Worm (Caenorhabditis elegans) whole organism, mixed stage, embryonic: ENCODE data around the gene nhr-131.

Source experiments
- blmp-1 ChIP-seq: fragments of 150-350 bp; optimal IDR thresholded peaks from 2 replicates; lab custom pipeline; 2014; ENCODE audit warnings: missing biosample characterization, missing genetic modification characterization
- ceh-39 ChIP-seq: fragments of 150-350 bp; optimal IDR thresholded peaks from 2 replicates; lab custom pipeline; 2014; ENCODE audit warnings: missing biosample characterization, missing genetic modification characterization
- ceh-83 ChIP-seq: fragments of 200-800 bp; sonication (Bioruptor generic); optimal IDR thresholded peaks from 2 replicates; lab custom pipeline; 2018; ENCODE audit warnings: mild to moderate bottlenecking, missing genetic modification characterization, missing compliant biosample characterization
- ces-1 ChIP-seq: fragments of 150-350 bp; optimal IDR thresholded peaks from 2 replicates; lab custom pipeline; 2014; ENCODE audit warnings: missing biosample characterization, missing genetic modification reagents, missing genetic modification characterization
- cnd-1 ChIP-seq: fragments of 200-800 bp; sonication (Bioruptor generic); optimal IDR thresholded peaks from 2 replicates; lab custom pipeline; 2018; ENCODE audit warnings: mild to moderate bottlenecking, missing genetic modification characterization, missing compliant biosample characterization
- elt-3 ChIP-seq: fragments of 150-350 bp; optimal IDR thresholded peaks from 2 replicates; lab custom pipeline; 2014; ENCODE audit warnings: missing biosample characterization, missing genetic modification characterization
- lsy-2 ChIP-seq: fragments of 150-350 bp; optimal IDR thresholded peaks from 2 replicates; lab custom pipeline; 2014; ENCODE audit warnings: missing biosample characterization, missing genetic modification characterization
- nhr-237 ChIP-seq: fragments of 150-350 bp; optimal IDR thresholded peaks from 2 replicates; lab custom pipeline; 2014; ENCODE audit warnings: missing biosample characterization, missing genetic modification characterization
- nhr-28 ChIP-seq: fragments of 150-350 bp; optimal IDR thresholded peaks from 2 replicates; lab custom pipeline; 2014; ENCODE audit warnings: missing biosample characterization, missing genetic modification characterization
- pha-4 ChIP-seq: fragments of 150-350 bp; optimal IDR thresholded peaks from 2 replicates; lab custom pipeline; 2018; ENCODE audit warnings: missing biosample characterization, missing genetic modification reagents, missing genetic modification characterization
- snpc-4 ChIP-seq: fragments of 150-350 bp; optimal IDR thresholded peaks from 2 replicates; lab custom pipeline; 2014; ENCODE audit warnings: missing biosample characterization, missing genetic modification characterization
- unc-62 ChIP-seq: fragments of 150-350 bp; optimal IDR thresholded peaks from 2 replicates; lab custom pipeline; 2014; ENCODE audit warnings: missing biosample characterization, missing genetic modification reagents, missing genetic modification characterization
- zip-8 ChIP-seq: fragments of 150-350 bp; optimal IDR thresholded peaks from 2 replicates; lab custom pipeline; 2014; ENCODE audit warnings: missing biosample characterization, missing genetic modification characterization

DNA sequence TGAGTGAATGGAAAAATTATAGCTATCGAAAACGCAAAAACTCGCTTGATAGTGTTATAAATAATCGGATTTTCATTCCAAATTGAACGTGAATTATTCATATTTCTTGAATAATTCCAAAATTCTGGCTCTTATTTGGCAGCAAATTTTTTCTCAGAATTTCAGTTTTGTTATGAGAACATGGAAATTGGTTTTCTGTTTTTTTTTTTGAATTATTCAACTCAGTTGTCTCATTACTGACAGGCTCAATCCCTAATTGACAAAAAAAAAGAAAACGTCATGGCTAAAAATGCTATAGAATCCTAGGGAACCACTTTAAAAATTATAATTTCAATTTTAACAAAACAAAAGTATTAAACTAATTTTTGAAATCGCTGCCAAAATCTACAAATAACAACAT is 45.0 kb upstream of the nhr-131 start, which contains the start of gene srh-35:
- TF ChIP-seq ces-1 (GFP tag; lab: Kevin White, UChicago) = no peak
- TF ChIP-seq nhr-237 = no peak
- no peak for TF ChIP-seq ceh-39 (tag; lab: Kevin White, UChicago)
- TF ChIP-seq elt-3 (tag; lab: Kevin White, UChicago) = no peak
- TF ChIP-seq cnd-1 = no peak
- no peak for TF ChIP-seq unc-62
- TF ChIP-seq ceh-83 = no peak
- no peak for TF ChIP-seq blmp-1 (tag; lab: Kevin White, UChicago)
- no peak for TF ChIP-seq nhr-28
- TF ChIP-seq zip-8 (tag; lab: Kevin White, UChicago) = no peak
- TF ChIP-seq pha-4 (tag; lab: Kevin White, UChicago) = no peak
- no peak for TF ChIP-seq snpc-4 (tag; lab: Kevin White, UChicago)
- TF ChIP-seq lsy-2 (tag; lab: Kevin White, UChicago) = no peak
